Worm (Caenorhabditis elegans): ENCODE measurements around the gene ZK899.2.

The ZK899.2 gene

DNA sequence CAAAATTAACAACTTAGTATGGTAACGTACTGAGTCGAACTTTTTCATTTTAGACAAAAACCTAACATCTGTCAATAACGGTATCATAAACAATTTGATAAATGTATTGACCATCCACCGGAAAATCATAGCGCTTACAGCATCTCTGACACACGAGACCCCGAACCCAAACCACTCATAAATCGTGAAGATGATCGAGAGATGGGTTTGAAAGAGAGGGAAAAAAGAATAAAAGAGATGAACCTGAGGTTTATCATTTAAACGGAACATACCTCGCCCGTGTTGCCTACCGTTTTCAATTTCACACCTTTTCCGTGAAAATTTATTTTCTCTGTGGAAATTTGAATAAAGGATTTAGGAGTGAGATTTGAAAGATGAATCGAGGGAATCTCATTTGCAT lies 37.8 kb upstream of the ZK899.2 start:
- no peak for TF ChIP-seq unc-30 (tag; optimal IDR thresholded peaks at IDR 0.05)
- no peak for TF ChIP-seq nhr-84 (tag; optimal IDR thresholded peaks at IDR 0.05)
- peak; percentile 37 for TF ChIP-seq nhr-20 (tag; optimal IDR thresholded peaks at IDR 0.05)
- TF ChIP-seq hlh-17 (GFP tag; optimal IDR thresholded peaks at IDR 0.05; ENCODE audit: borderline replicate concordance): no peak
- TF ChIP-seq lin-14 (GFP tag; optimal IDR thresholded peaks at IDR 0.05): peak; percentile 53
- TF ChIP-seq nhr-11 (tag; optimal IDR thresholded peaks at IDR 0.05): no peak
- peak in 2 of 6 experiments; percentile 12 to 60 for TF ChIP-seq elt-3 (tag; optimal IDR thresholded peaks at IDR 0.05)
- no peak for TF ChIP-seq pax-3 (tag; optimal IDR thresholded peaks at IDR 0.05)
- no peak for TF ChIP-seq dpl-1 (GFP tag; optimal IDR thresholded peaks at IDR 0.05)
- TF ChIP-seq unc-98 (GFP tag; IDR thresholded peaks at IDR 0.05): no peak
- TF ChIP-seq C16A3.4 (tag; optimal IDR thresholded peaks at IDR 0.05): no peak
- no peak for TF ChIP-seq fkh-10 (GFP tag; optimal IDR thresholded peaks at IDR 0.05)
- no peak for TF ChIP-seq ceh-90 (tag; optimal IDR thresholded peaks at IDR 0.05)
- no peak for TF ChIP-seq F16B12.6 (tag; optimal IDR thresholded peaks at IDR 0.05)
- peak in 1 of 2 experiments; percentile 33 for TF ChIP-seq mdl-1 (tag; optimal IDR thresholded peaks at IDR 0.05)
- no peak for TF ChIP-seq grh-1 (GFP tag; IDR thresholded peaks at IDR 0.05)
- TF ChIP-seq snu-23 (GFP tag; optimal IDR thresholded peaks at IDR 0.05): peak; percentile 33
- TF ChIP-seq zip-4 (GFP tag; optimal IDR thresholded peaks at IDR 0.05): no peak
- no peak for TF ChIP-seq aha-1 (tag; optimal IDR thresholded peaks at IDR 0.05)
- TF ChIP-seq unc-62 (GFP tag; optimal IDR thresholded peaks at IDR 0.05): no peak
- TF ChIP-seq ztf-11 (tag; optimal IDR thresholded peaks at IDR 0.05): no peak
- TF ChIP-seq ces-1 (GFP tag; optimal IDR thresholded peaks at IDR 0.05): no peak
- TF ChIP-seq fos-1 (tag; optimal IDR thresholded peaks at IDR 0.05): no peak
- no peak for TF ChIP-seq snpc-4 (tag; optimal IDR thresholded peaks at IDR 0.05)
- TF ChIP-seq sox-4 (tag; optimal IDR thresholded peaks at IDR 0.05): no peak
- no peak for TF ChIP-seq nhr-237 (tag; optimal IDR thresholded peaks at IDR 0.05)
- no peak for TF ChIP-seq unc-86 (tag; optimal IDR thresholded peaks at IDR 0.05)
- no peak for TF ChIP-seq Y116A8C.19 (tag; optimal IDR thresholded peaks at IDR 0.05; ENCODE audit: borderline replicate concordance)
- TF ChIP-seq lin-39 (tag; optimal IDR thresholded peaks at IDR 0.05): no peak
- TF ChIP-seq nhr-85 (tag): peak; percentile 74
- TF ChIP-seq dsc-1 (tag; optimal IDR thresholded peaks at IDR 0.05): no peak
- TF ChIP-seq tbx-2 (tag; optimal IDR thresholded peaks at IDR 0.05): no peak
- no peak for TF ChIP-seq sptf-1 (tag; optimal IDR thresholded peaks at IDR 0.05)
- no peak for TF ChIP-seq pag-3 (tag; optimal IDR thresholded peaks at IDR 0.05; ENCODE audit: borderline replicate concordance, insufficient read depth)
- no peak for TF ChIP-seq mef-2 (tag; optimal IDR thresholded peaks at IDR 0.05)
- TF ChIP-seq alr-1 (tag; optimal IDR thresholded peaks at IDR 0.05; ENCODE audit: borderline replicate concordance): no peak
- no peak for TF ChIP-seq hpl-2 (GFP tag; optimal IDR thresholded peaks at IDR 0.05)
- no peak for TF ChIP-seq ceh-88 (GFP tag; IDR thresholded peaks at IDR 0.05)
- no peak for TF ChIP-seq ceh-63 (GFP tag; optimal IDR thresholded peaks at IDR 0.05)
- no peak for TF ChIP-seq ceh-82 (tag; optimal IDR thresholded peaks at IDR 0.05)
- no peak for TF ChIP-seq xbp-1 (tag; optimal IDR thresholded peaks at IDR 0.05)
- TF ChIP-seq aly-2 (tag; optimal IDR thresholded peaks at IDR 0.05): no peak
- no peak for TF ChIP-seq hlh-4 (tag; optimal IDR thresholded peaks at IDR 0.05)
- TF ChIP-seq blmp-1 (tag; optimal IDR thresholded peaks at IDR 0.05): peak; percentile 58

- no peak for TF ChIP-seq efl-1 (optimal IDR thresholded peaks at IDR 0.05)
- peak in 1 of 2 experiments; percentile 55 for TF ChIP-seq efl-1 (GFP tag; optimal IDR thresholded peaks at IDR 0.05 in 1 of 2)
- TF ChIP-seq nhr-77 (tag; optimal IDR thresholded peaks at IDR 0.05): no peak
Observed at ce11 chrX:9486160-9486559, 34.4 kb upstream of the ZK899.2 start.

All from whole organism, L1 larva.